Worm (Caenorhabditis elegans): Measurements from ENCODE around the gene ikke-1.
A peak's percentile ranks its signal among the peaks of the same experiment; 100 is the strongest.

ikke-1 gene

DNA sequence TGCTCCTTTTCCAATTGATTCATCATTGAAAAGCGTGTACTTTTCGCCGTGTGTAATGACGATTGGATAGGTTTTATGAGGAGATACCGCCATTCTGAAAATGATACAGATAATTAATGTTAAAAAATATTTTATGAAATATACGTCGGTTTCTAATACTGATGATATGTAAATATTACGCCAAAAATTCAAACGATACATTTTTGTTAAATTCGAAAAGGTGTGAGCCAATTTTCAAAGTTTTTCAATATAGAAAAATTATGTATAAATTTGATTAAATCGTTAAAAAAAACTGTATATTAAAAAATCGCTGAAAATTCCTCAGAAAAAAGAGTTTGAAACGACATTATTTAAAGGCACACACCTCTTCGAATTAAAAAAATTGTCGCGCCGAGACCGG, at the start of gene ikke-1:
Gene ikke-1 (minus strand): TSS at position 101 of the 400 bp plus-strand sequence.
- TF ChIP-seq hmbx-1 (tag; optimal IDR thresholded peaks at IDR 0.05) (no peak), tra-4 (tag; optimal IDR thresholded peaks at IDR 0.05) (no peak), pes-1 (GFP tag; IDR thresholded peaks at IDR 0.05) (no peak)

DNA sequence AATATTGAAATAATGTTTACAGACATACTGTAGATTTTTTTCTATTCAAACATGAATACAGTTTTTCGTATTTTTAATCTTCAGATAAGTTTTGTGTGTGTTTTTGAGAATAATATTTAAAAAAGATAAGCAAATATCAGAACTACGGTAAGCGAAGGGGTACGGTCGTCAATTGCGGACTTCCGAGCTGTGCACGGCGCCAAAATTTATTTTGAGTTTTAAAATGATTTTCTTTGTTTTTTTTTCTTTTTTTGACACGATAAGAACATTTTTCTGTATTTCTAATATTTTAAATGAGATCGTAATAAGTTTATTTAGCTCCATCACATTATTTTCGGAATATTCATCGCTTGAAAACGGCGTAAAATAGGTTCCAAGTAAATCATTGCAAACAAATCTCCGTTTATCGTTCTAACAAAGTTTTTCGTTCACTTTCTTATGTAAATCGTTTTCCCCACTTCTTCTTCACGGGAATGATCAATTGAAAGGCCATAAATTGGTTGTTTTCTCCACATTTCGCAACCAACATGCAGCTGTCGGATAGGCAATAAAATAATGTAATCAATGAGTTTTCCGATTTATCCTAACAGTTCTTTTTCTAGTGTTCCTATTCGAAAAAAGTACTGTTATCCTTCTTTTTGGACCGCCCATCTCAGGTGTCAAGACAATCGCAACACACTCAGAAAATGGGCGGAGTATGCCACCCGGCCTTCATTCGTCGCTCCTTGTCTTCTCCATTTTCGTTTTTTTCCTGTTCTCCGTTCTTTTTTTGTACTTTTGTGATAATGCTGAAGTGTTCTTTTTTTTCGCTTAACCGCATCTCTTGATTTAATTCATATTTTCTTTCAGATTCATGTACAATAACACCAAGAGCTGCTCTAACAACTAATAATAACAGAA, 41.1 kb upstream of the ikke-1 start, which contains the start of gene glp-1:
Gene glp-1 (plus strand): TSS at position 850 of the 900 bp plus-strand sequence.
- no peak for TF ChIP-seq ama-1 (optimal IDR thresholded peaks at IDR 0.05)
- no peak for TF ChIP-seq tbx-37 (GFP tag; conservative IDR thresholded peaks at IDR 0.05)
- TF ChIP-seq tra-4 (tag; optimal IDR thresholded peaks at IDR 0.05), result no peak
- no peak for TF ChIP-seq ets-7 (tag; optimal IDR thresholded peaks at IDR 0.05)
- TF ChIP-seq F13C5.2 (tag; optimal IDR thresholded peaks at IDR 0.05), result no peak
- no peak for TF ChIP-seq scrt-1 (GFP tag; IDR thresholded peaks at IDR 0.05)
- TF ChIP-seq sea-1 (GFP tag; conservative IDR thresholded peaks at IDR 0.05), result no peak
- TF ChIP-seq hmg-4 (GFP tag; optimal IDR thresholded peaks at IDR 0.05), result no peak
- no peak for TF ChIP-seq hnd-1 (tag; optimal IDR thresholded peaks at IDR 0.05)
- no peak for TF ChIP-seq ceh-36 (tag; optimal IDR thresholded peaks at IDR 0.05)
- TF ChIP-seq pes-1 (GFP tag; IDR thresholded peaks at IDR 0.05), result no peak
- no peak for TF ChIP-seq hmbx-1 (tag; optimal IDR thresholded peaks at IDR 0.05)

DNA sequence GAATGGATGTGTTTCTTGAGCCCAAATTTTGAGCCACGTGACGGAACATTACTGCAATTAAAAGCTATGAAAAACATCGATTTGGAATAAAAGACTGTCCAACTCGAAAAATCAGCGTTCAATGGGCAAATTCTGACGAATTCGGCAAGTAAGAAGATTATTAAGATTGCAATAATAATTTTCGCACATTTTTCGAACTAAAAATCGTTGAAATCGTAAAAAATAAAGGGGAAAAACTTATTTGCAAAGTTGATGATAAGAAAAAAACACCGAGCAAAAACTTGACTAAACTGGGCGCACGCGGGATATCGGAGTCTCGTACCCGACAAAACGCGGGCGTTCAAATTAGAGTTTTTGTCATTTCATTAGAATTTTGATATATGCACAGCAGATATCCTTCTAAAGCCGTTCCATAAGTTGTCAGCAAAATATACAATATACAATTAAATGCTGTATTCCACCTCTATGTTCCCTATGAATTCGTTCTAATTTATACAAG, 38.9 kb upstream of the ikke-1 start, which contains the start of the genes mccc-2 and mrpl-44:
Gene mccc-2 (minus strand): TSS at position 51 of the 499 bp plus-strand sequence.
Gene mrpl-44 (minus strand): TSS at position 51 of the 499 bp plus-strand sequence.
- TF ChIP-seq F13C5.2 (tag; optimal IDR thresholded peaks at IDR 0.05), result peak; percentile 16
- no peak for TF ChIP-seq pes-1 (GFP tag; IDR thresholded peaks at IDR 0.05)
- TF ChIP-seq hmbx-1 (tag; optimal IDR thresholded peaks at IDR 0.05), result no peak
- no peak for TF ChIP-seq ets-7 (tag; optimal IDR thresholded peaks at IDR 0.05)
- TF ChIP-seq flt-1 (GFP tag; IDR thresholded peaks at IDR 0.05), result no peak
- TF ChIP-seq sea-1 (GFP tag; conservative IDR thresholded peaks at IDR 0.05), result no peak

DNA sequence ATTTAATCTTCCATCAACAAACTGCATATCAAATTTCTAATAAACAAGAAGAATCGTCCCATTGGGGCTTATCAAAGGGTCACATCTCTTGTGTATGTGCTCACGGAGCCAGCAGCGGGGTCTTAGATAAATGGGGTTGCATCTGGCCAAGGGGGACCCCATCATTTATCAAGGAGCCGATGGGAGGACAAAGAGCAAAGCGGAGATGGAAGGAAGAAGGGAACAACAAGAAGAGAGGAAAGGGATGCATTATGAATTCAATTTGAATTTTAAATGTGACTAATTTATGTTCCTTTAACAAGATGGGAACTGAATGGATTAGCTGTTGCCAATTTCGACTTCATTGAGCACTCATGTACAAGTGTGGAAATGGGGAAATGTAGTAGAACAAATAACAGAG, 33.8 kb upstream of the ikke-1 start:
- TF ChIP-seq B0310.2 (tag; optimal IDR thresholded peaks at IDR 0.05) (no peak), pes-1 (GFP tag; IDR thresholded peaks at IDR 0.05) (no peak), ceh-13 (GFP tag; optimal IDR thresholded peaks at IDR 0.05) (no peak), ama-1 (optimal IDR thresholded peaks at IDR 0.05) (no peak), flt-1 (GFP tag; IDR thresholded peaks at IDR 0.05) (no peak), scrt-1 (GFP tag; IDR thresholded peaks at IDR 0.05) (no peak), F13C5.2 (tag; optimal IDR thresholded peaks at IDR 0.05) (no peak), sea-1 (GFP tag; conservative IDR thresholded peaks at IDR 0.05) (no peak), tbx-11 (GFP tag; IDR thresholded peaks at IDR 0.05) (no peak), hnd-1 (tag; optimal IDR thresholded peaks at IDR 0.05) (no peak), ets-7 (tag; optimal IDR thresholded peaks at IDR 0.05) (no peak), hmbx-1 (tag; optimal IDR thresholded peaks at IDR 0.05) (no peak), aly-1 (tag; optimal IDR thresholded peaks at IDR 0.05) (no peak), tbx-37 (GFP tag; conservative IDR thresholded peaks at IDR 0.05) (no peak), hmg-4 (GFP tag; optimal IDR thresholded peaks at IDR 0.05) (no peak), tra-4 (tag; optimal IDR thresholded peaks at IDR 0.05) (no peak), ceh-36 (tag; optimal IDR thresholded peaks at IDR 0.05) (no peak)

DNA sequence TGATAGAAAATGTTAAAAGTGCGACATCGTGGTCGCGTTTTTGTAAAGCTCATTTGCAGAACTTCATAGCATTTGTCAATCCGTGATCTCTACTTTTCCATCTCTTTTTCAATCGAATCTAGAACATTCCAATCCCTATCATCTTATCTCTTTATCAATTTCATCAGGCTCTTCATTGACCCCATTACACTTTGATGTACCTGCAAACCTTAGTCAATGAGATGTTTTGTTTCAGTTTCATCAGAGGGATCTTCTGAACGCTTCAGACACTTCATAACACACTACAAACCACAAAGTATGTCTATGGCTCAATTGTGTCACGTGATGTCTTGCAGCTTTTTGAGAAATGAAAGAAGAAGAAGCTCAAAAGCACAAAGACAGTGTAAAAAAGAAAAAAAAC, 32.6 kb upstream of the ikke-1 start:
- TF ChIP-seq aly-1 (tag; optimal IDR thresholded peaks at IDR 0.05), result no peak

DNA sequence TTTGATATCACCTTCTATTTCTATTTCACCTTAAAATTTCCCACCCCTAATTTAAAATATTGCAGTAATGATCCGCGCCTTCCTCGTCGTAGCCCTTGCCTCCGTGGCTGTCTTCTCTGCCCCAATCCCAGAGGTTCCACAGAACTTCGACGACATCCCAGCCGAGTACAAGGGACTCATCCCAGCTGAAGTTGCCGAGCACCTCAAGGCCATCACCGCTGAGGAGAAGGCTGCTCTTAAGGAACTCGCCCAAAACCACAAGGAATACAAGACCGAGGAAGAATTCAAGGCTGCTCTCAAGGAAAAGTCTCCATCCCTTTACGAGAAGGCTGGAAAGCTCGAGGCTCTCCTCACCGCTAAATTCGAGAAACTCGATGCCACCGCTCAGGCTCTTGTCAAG, 31.3 kb upstream of the ikke-1 start, which contains the start of gene far-2:
Gene far-2 (plus strand): TSS at position 66 of the 400 bp plus-strand sequence.
- TF ChIP-seq tra-4 (tag; optimal IDR thresholded peaks at IDR 0.05), result no peak
- no peak for TF ChIP-seq ceh-13 (GFP tag; optimal IDR thresholded peaks at IDR 0.05)
- TF ChIP-seq tbx-37 (GFP tag; conservative IDR thresholded peaks at IDR 0.05), result no peak
- TF ChIP-seq ceh-36 (tag; optimal IDR thresholded peaks at IDR 0.05), result no peak
- TF ChIP-seq hmg-4 (GFP tag; optimal IDR thresholded peaks at IDR 0.05), result no peak
- no peak for TF ChIP-seq ets-7 (tag; optimal IDR thresholded peaks at IDR 0.05)
- TF ChIP-seq aly-1 (tag; optimal IDR thresholded peaks at IDR 0.05), result no peak
- no peak for TF ChIP-seq F13C5.2 (tag; optimal IDR thresholded peaks at IDR 0.05)
- TF ChIP-seq sea-1 (GFP tag; conservative IDR thresholded peaks at IDR 0.05), result no peak
- TF ChIP-seq hmbx-1 (tag; optimal IDR thresholded peaks at IDR 0.05), result no peak
- no peak for TF ChIP-seq B0310.2 (tag; optimal IDR thresholded peaks at IDR 0.05)
- TF ChIP-seq hnd-1 (tag; optimal IDR thresholded peaks at IDR 0.05), result no peak
- no peak for TF ChIP-seq flt-1 (GFP tag; IDR thresholded peaks at IDR 0.05)
- no peak for TF ChIP-seq pes-1 (GFP tag; IDR thresholded peaks at IDR 0.05)
- no peak for TF ChIP-seq tbx-11 (GFP tag; IDR thresholded peaks at IDR 0.05)
- no peak for TF ChIP-seq scrt-1 (GFP tag; IDR thresholded peaks at IDR 0.05)
- TF ChIP-seq ama-1 (optimal IDR thresholded peaks at IDR 0.05), result no peak

DNA sequence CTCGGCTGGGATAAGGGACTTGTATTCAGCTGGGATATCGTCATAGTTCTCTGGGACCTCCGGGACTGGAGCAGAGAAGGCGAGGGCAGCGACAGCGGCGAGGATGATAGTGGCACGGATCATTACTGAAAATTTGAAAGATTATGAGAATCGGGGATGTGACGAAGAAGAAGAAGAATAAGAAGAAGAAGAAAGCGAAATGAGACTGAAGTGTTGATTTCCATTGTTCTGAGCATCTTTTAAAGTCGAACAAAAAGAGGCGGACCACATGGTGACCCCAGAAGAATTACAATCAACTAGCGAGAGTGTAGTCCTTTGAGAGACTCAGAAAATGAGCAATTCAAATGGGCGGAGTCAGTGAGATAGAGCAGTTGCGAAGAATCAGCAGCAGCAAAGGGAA, 30.6 kb upstream of the ikke-1 start, which contains the start of gene far-1:
Gene far-1 (minus strand): TSS at position 125 of the 400 bp plus-strand sequence.
- TF ChIP-seq scrt-1 (GFP tag; IDR thresholded peaks at IDR 0.05), result no peak
- TF ChIP-seq hnd-1 (tag; optimal IDR thresholded peaks at IDR 0.05), result no peak
- TF ChIP-seq tbx-37 (GFP tag; conservative IDR thresholded peaks at IDR 0.05), result no peak
- TF ChIP-seq ama-1 (optimal IDR thresholded peaks at IDR 0.05), result no peak
- TF ChIP-seq F13C5.2 (tag; optimal IDR thresholded peaks at IDR 0.05), result no peak
- no peak for TF ChIP-seq tbx-11 (GFP tag; IDR thresholded peaks at IDR 0.05)
- no peak for TF ChIP-seq aly-1 (tag; optimal IDR thresholded peaks at IDR 0.05)
- no peak for TF ChIP-seq ceh-13 (GFP tag; optimal IDR thresholded peaks at IDR 0.05)
- no peak for TF ChIP-seq B0310.2 (tag; optimal IDR thresholded peaks at IDR 0.05)
- TF ChIP-seq sea-1 (GFP tag; conservative IDR thresholded peaks at IDR 0.05), result no peak
- no peak for TF ChIP-seq hmg-4 (GFP tag; optimal IDR thresholded peaks at IDR 0.05)
- TF ChIP-seq ceh-36 (tag; optimal IDR thresholded peaks at IDR 0.05), result no peak
- TF ChIP-seq pes-1 (GFP tag; IDR thresholded peaks at IDR 0.05), result no peak
- no peak for TF ChIP-seq flt-1 (GFP tag; IDR thresholded peaks at IDR 0.05)
- TF ChIP-seq tra-4 (tag; optimal IDR thresholded peaks at IDR 0.05), result no peak
- no peak for TF ChIP-seq ets-7 (tag; optimal IDR thresholded peaks at IDR 0.05)
- no peak for TF ChIP-seq hmbx-1 (tag; optimal IDR thresholded peaks at IDR 0.05)

Data from whole organism, early embryonic.